Fruit fly (Drosophila melanogaster): Measurements from ENCODE around the gene MnM.

Gene MnM

DNA sequence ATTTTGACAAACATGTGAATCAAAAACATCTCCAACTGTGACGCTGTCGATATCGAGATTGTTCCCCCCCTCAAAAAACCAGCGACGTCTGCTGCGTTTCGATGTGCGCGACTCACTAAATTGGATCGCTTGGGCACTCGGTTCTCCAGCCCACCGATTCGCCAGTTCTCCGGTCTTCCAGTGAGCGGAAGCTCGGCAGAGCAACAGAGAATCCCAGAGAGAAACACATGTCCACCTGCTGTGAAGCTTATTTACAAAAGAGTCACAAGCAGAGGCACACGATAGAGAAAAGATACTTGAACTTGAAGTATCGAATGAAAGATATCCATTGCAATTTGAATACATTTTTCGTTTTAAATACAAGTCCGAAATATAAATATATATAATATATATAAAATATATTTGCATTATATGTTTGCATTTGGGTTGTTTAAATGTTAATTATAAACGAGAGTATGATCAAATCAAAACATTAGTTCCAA lies 44.3 kb downstream of the MnM start (continued):
- TF ChIP-seq z (GFP tag; IDR thresholded peaks at IDR 0.05) (0 out of 3 replicates have a peak, but pooled peaks have one; percentile 51), sob (GFP tag; IDR thresholded peaks at IDR 0.05) (peak; percentile 22; the same call in 1 of the 2 replicates), CoRest (tag; optimal IDR thresholded peaks at IDR 0.05) (peak; percentile 30), slbo (GFP tag; IDR thresholded peaks at IDR 0.05) (0 out of 2 replicates have a peak, but pooled peaks have one; percentile 4), scrt (GFP tag; optimal IDR thresholded peaks at IDR 0.05) (peak; percentile 38), CG14710 (tag; optimal IDR thresholded peaks at IDR 0.05) (no peak), lab (GFP tag; optimal IDR thresholded peaks at IDR 0.05) (peak; percentile 46), row (GFP tag; IDR thresholded peaks at IDR 0.05) (peak; percentile 52; the same call in 2 of the 3 replicates), CG10267 (tag; optimal IDR thresholded peaks at IDR 0.05) (peak; percentile 3), Eip74EF (GFP tag; optimal IDR thresholded peaks at IDR 0.05) (peak in 1 of 2 experiments; percentile 1), chinmo (GFP tag; IDR thresholded peaks at IDR 0.05; ENCODE audit: partially characterized antibody) (peak; percentile 70; the same call in 1 of the 4 replicates), CG18262 (tag; optimal IDR thresholded peaks at IDR 0.05) (peak; percentile 15), pan (optimal IDR thresholded peaks at IDR 0.05) (no peak), pan (GFP tag; optimal IDR thresholded peaks at IDR 0.05 in 1 of 2, IDR thresholded peaks at IDR 0.05 in 1 of 2) (peak in 1 of 2 experiments; percentile 14), Fer1 (GFP tag; optimal IDR thresholded peaks at IDR 0.05) (peak; percentile 27), sisA (GFP tag; IDR thresholded peaks at IDR 0.05) (no peak), CG17385 (GFP tag; optimal IDR thresholded peaks at IDR 0.05) (peak; percentile 39), so (GFP tag; IDR thresholded peaks at IDR 0.05) (peak; percentile 62; the same call in 2 of the 3 replicates), mam (GFP tag; optimal IDR thresholded peaks at IDR 0.05) (no peak), Dip3 (GFP tag; optimal IDR thresholded peaks at IDR 0.05) (no peak), Bgb (GFP tag; IDR thresholded peaks at IDR 0.05; ENCODE audit: partially characterized antibody) (peak; percentile 36; the same call in 1 of the 2 replicates), E2f2 (GFP tag; IDR thresholded peaks at IDR 0.05) (peak; percentile 29; the same call in 1 of the 2 replicates), Rfx (GFP tag; IDR thresholded peaks at IDR 0.05) (peak; percentile 28; the same call in 1 of the 2 replicates), Dek (tag; optimal IDR thresholded peaks at IDR 0.05) (peak; percentile 11), CG7987 (GFP tag; optimal IDR thresholded peaks at IDR 0.05) (peak; percentile 32), Meics (GFP tag; optimal IDR thresholded peaks at IDR 0.05) (peak; percentile 58), CG11456 (GFP tag; IDR thresholded peaks at IDR 0.05) (0 out of 3 replicates have a peak, but pooled peaks have one; percentile 7), CG15514 (GFP tag; optimal IDR thresholded peaks at IDR 0.05) (peak; percentile 30), CG10543 (GFP tag; optimal IDR thresholded peaks at IDR 0.05) (peak; percentile 25), CG15479 (GFP tag; optimal IDR thresholded peaks at IDR 0.05) (no peak), mld (GFP tag; IDR thresholded peaks at IDR 0.05; ENCODE audit: partially characterized antibody) (no peak), Hmr (GFP tag; optimal IDR thresholded peaks at IDR 0.05) (peak; percentile 26), CG18619 (GFP tag; optimal IDR thresholded peaks at IDR 0.05) (peak; percentile 19), Jarid2 (GFP tag; optimal IDR thresholded peaks at IDR 0.05) (peak; percentile 68), CG15073 (GFP tag; optimal IDR thresholded peaks at IDR 0.05) (no peak), dmrt99B (tag; optimal IDR thresholded peaks at IDR 0.05) (peak; percentile 8), Adf1 (GFP tag; IDR thresholded peaks at IDR 0.05) (no peak), CG13287 (GFP tag; IDR thresholded peaks at IDR 0.05; ENCODE audit: partially characterized antibody) (peak; percentile 7; the same call in 1 of the 2 replicates), Atf6 (GFP tag; IDR thresholded peaks at IDR 0.05) (peak; percentile 29), CG6791 (GFP tag; IDR thresholded peaks at IDR 0.05; ENCODE audit: partially characterized antibody) (no peak), CG8924 (tag; optimal IDR thresholded peaks at IDR 0.05) (peak; percentile 20), CG3281 (GFP tag; optimal IDR thresholded peaks at IDR 0.05) (peak; percentile 32), abd-A (tag; optimal IDR thresholded peaks at IDR 0.05) (no peak), caup (GFP tag; optimal IDR thresholded peaks at IDR 0.05; ENCODE audit: severe bottlenecking) (peak; percentile 14), vvl (GFP tag; IDR thresholded peaks at IDR 0.05) (0 out of 2 replicates have a peak, but pooled peaks have one; percentile 25), amos (GFP tag; IDR thresholded peaks at IDR 0.05; ENCODE audit: partially characterized antibody) (peak; percentile 32; the same call in 1 of the 2 replicates), sd (tag; optimal IDR thresholded peaks at IDR 0.05) (peak; percentile 0), D19A (tag; optimal IDR thresholded peaks at IDR 0.05) (no peak)
